Fruit fly (Drosophila melanogaster) whole organism: ENCODE measurements around the gene D1.

Source experiments
- CG8478 ChIP-seq: fragments of >200 bp; optimal IDR thresholded peaks from 2 replicates; lab custom pipeline; 2018; ENCODE audit warnings: inconsistent platforms
- Dll ChIP-seq: fragments of >200 bp; optimal IDR thresholded peaks from 2 replicates; lab custom pipeline; 2017
- EcR ChIP-seq, 2 experiments: fragments of >200 bp; optimal IDR thresholded peaks; 2 replicates each; lab custom pipeline; 2017; ENCODE audit warnings: missing biosample characterization in 2 of 2, missing genetic modification characterization in 2 of 2, missing genetic modification reagents in 2 of 2
- pan ChIP-seq: fragments of >200 bp; optimal IDR thresholded peaks from 2 replicates; lab custom pipeline; 2017
- psq ChIP-seq: fragments of >200 bp; optimal IDR thresholded peaks from 2 replicates; lab custom pipeline; 2017
- usp ChIP-seq: fragments of >200 bp; optimal IDR thresholded peaks from 2 replicates; lab custom pipeline; 2017; ENCODE audit warnings: missing biosample characterization, missing genetic modification characterization, mixed read lengths

The D1 gene

DNA sequence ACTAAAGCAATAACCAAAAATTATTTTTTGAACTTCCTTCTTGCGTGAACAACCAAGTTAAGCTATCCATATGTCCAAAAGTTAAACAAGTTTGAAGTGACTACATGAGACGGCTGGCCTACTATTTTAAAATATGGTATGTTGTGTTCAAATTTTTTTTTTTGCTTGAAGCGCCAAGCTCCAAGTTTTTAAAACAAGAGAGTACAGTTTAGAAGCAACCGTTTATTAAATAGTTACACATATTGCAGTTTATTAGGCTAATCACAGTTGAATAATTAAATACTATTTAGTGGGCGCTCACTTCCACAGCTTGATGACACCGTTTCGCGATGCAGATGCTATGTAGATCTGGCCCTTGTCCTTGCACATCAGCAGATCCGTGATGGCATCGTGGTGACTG is at the start of gene D1:
TSS of gene D1 (minus strand) at position 101 of the 400 bp plus-strand sequence.
- TF ChIP-seq pan (lab: Kevin White, UChicago): no peak

DNA sequence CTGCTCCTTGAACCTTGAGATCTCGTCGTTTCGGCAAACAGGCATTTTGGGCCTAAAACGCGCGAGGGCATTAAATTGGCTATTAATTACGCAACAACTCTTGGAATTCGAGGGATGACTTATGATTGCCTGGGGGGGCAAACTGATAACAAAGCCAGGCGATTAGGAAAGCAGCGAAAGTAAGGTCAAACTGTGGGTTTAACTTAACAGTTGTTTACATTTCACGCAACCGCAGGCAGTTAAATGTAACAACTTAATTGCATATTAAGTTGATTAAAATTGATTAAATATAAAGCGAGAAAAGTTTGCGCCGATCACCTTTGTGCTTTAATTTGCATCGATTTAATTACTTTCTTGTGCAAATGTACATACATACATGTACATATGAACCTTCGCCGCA is 47.3 kb upstream of the D1 start:
- no peak for TF ChIP-seq Dll (lab: Kevin White, UChicago)
- no peak for TF ChIP-seq pan (lab: Kevin White, UChicago)
- TF ChIP-seq psq (lab: Kevin White, UChicago): no peak
- no peak for TF ChIP-seq EcR (GFP tag; optimal IDR thresholded peaks at IDR 0.05; lab: Kevin White, UChicago)
- no peak for TF ChIP-seq CG8478 (lab: Kevin White, UChicago)
- no peak for TF ChIP-seq usp (GFP tag; lab: Kevin White, UChicago)

DNA sequence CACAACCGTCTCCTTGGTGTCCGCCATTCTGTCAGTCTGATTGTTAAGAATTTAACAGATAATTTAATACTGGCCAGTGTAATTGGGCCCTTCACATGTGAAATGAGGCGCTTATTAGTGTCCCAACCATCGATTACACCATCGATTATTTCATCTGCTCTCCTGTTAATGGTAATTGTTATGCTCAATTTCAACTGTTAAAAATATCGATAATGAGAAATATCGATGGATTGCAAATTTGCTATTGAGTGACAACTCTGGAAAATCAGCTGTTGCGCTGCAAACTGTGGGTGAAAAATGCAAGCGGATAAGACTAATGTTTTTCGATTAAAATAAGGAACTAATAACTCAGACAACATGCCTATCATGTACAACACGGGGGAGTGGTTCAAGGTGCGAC is 26.3 kb upstream of the D1 start, which contains the start of the genes TrpRS and Vps16A:
TSS of gene TrpRS (minus strand) at position 140 of the 400 bp plus-strand sequence.
TSS of gene Vps16A (plus strand) at position 255 of the 400 bp plus-strand sequence.
- TF ChIP-seq psq (lab: Kevin White, UChicago) (no peak), usp (GFP tag; lab: Kevin White, UChicago) (no peak), CG8478 (lab: Kevin White, UChicago) (no peak), Dll (lab: Kevin White, UChicago) (no peak)

DNA sequence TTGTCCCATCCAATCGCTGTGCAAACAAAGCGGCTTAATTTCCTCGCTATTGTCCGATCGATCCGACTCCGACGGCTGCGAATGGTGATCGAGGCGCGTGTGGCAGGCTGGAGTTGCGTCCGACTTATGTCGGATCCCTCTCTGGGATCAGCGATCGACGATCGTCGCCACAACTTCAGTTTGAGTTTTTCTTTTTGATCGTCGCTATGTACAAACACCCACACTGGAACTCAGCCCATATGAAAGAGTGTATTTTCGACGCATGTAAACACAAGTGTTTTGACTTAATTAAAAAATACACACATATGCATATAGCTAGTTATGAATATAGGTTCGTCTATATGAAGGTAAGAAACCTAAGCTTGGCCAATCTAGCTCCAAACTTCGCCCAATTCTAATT is 23.6 kb upstream of the D1 start, which contains the start of gene sage:
TSS of gene sage (minus strand) at position 101 of the 400 bp plus-strand sequence.
- TF ChIP-seq EcR (GFP tag; optimal IDR thresholded peaks at IDR 0.05; lab: Kevin White, UChicago) (no peak), CG8478 (lab: Kevin White, UChicago) (no peak), Dll (lab: Kevin White, UChicago) (no peak), psq (lab: Kevin White, UChicago) (no peak), usp (GFP tag; lab: Kevin White, UChicago) (no peak), pan (lab: Kevin White, UChicago) (no peak)

DNA sequence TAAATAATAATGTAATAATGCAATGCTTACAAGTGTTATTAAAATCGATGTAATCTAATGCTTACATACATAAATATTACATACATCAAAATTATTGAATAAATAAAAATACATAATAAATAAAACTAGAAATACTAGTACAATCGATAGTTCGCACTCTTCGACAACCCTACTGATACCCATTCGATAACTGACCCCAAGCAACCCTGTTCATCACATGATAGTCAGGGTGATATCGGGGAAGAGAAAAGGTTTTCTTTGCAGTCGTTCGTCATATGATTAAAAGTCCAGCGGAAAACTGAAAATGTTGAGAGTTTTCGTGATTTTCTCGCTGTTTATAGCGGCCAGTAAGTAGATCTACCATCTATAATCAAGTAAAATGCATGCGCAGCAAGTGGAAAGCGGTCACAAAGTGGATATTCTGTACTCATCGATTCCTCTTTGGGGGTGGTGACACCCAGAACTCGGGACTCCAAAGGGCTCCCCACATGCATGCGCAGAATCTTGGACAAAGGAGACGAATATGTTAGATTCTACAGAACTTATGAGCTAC is 20.0 kb upstream of the D1 start, which contains the start of gene ATP6AP2:
TSS of gene ATP6AP2 (plus strand) at position 218 of the 553 bp plus-strand sequence.
- TF ChIP-seq Dll (lab: Kevin White, UChicago): no peak
- TF ChIP-seq psq (lab: Kevin White, UChicago): no peak
- TF ChIP-seq EcR (GFP tag; optimal IDR thresholded peaks at IDR 0.05; lab: Kevin White, UChicago): no peak
- no peak for TF ChIP-seq CG8478 (lab: Kevin White, UChicago)
- no peak for TF ChIP-seq pan (lab: Kevin White, UChicago)
- no peak for TF ChIP-seq usp (GFP tag; lab: Kevin White, UChicago)

DNA sequence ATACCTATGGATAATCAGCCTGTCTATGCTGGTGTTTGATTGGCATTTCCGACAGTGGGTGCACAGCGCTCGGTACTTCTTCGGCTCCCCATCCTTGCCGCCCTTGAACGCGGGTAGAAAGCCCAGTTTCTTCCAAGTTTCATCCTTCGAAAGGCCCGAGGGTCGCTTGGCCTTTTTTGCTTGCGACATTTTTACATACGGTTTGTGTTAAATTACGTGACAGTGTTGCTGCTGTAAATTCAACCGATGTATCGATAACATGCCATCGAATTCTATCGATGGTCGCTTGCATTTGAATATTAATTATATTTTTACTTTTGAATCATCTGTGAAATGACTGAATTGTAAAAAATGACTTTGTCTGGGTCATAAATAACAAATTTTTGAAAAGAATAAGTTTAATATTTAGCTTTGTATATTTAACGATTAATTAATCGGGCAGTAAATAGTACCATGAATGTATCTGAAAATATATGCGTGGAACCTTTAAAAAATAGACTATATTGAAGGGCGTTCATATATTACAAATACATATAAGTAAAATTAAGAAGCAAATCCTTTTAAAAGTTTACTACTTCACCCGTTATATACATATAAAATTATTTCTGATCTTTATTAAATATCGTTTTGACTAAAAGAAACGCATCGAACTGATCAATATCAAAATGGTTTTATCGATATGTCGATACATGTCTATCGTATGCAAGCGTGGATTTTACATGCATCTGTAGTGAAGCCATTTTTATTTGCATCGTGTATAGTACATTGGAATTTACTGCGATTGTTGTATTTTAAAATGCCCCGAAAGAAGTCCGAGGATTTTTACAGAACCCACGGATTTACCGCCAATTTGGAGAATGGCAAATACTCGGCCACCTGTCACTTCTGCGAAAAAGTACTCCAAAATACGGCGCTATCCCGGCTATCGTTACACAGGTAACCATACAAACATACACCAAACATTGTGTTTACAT is 18.1 kb upstream of the D1 start, which contains the start of the genes Ibf2 and Ibf1:
TSS of gene Ibf2 (minus strand) at position 250 of the 974 bp plus-strand sequence.
TSS of gene Ibf1 (plus strand) at position 713 of the 974 bp plus-strand sequence.
- TF ChIP-seq CG8478 (lab: Kevin White, UChicago): no peak
- no peak for TF ChIP-seq Dll (lab: Kevin White, UChicago)
- no peak for TF ChIP-seq usp (GFP tag; lab: Kevin White, UChicago)
- no peak for TF ChIP-seq psq (lab: Kevin White, UChicago)
- TF ChIP-seq EcR (GFP tag; optimal IDR thresholded peaks at IDR 0.05; lab: Kevin White, UChicago): no peak
- no peak for TF ChIP-seq pan (lab: Kevin White, UChicago)

DNA sequence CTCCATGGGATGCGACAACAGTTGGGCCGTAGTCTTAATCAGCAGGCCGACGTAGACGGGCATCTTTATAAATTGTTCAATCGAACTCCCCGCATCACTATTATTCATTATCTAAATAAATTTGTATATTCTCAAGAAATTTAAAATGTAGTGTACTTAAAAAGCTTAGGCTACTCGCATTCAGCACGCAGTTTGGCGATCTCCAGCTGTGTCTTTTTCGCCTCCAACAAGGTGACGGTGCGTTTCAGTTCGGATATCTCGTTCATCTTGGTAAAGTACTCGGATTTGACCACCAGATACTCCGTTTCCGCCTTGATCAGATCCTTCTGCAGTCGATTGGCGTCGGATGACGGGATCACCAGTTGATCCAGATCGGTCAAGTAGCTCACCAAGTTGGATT is 17.2 kb upstream of the D1 start, which contains the start of gene CG16736:
TSS of gene CG16736 (minus strand) at position 101 of the 400 bp plus-strand sequence.
- no peak for TF ChIP-seq usp (GFP tag; lab: Kevin White, UChicago)
- TF ChIP-seq Dll (lab: Kevin White, UChicago): no peak
- no peak for TF ChIP-seq EcR (GFP tag; optimal IDR thresholded peaks at IDR 0.05; lab: Kevin White, UChicago)
- no peak for TF ChIP-seq CG8478 (lab: Kevin White, UChicago)
- no peak for TF ChIP-seq psq (lab: Kevin White, UChicago)
- no peak for TF ChIP-seq pan (lab: Kevin White, UChicago)

DNA sequence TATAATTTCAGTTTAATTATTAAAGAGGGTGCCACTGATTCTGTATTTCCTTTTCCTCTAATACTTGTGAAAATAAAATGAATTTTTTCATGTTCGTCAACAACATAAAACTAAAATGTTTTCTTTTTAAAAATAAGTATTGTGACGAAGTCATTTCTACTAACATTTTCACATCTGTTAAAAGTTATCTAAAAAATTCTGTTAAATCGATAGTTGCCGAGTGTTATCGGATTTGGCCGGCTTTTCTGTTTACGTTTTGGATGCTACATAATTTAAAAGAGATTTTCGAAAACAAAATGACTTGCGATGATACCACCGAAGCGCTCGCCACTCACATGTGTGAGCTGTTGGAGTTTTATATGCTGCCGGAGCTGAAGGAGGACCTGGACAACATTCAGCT is 14.3 kb upstream of the D1 start, which contains the start of gene CG16734:
TSS of gene CG16734 (plus strand) at position 255 of the 400 bp plus-strand sequence.
- no peak for TF ChIP-seq usp (GFP tag; lab: Kevin White, UChicago)
- TF ChIP-seq Dll (lab: Kevin White, UChicago): no peak
- TF ChIP-seq CG8478 (lab: Kevin White, UChicago): no peak
- no peak for TF ChIP-seq psq (lab: Kevin White, UChicago)
- no peak for TF ChIP-seq EcR (GFP tag; optimal IDR thresholded peaks at IDR 0.05; lab: Kevin White, UChicago)
- TF ChIP-seq pan (lab: Kevin White, UChicago): no peak

DNA sequence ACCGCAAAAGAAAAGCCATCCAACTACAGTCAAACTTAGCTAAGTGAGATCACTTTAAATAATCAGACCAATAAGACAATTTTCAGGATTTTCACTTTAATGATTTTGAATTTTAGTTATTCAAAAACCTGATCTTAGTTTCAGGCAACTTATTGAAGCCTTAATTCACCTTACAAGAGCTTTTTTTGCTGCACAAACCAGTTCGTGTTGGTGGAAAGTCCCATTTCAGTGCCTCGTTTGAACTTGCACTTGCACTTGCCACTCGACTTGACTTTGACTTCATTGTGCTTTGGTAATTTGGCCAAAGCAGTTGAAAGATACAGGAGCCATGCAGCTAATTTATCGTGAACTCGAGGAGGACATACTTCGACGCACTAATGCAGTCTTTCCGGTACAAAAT is 11.1 kb upstream of the D1 start, which contains the start of gene St2:
TSS of gene St2 (plus strand) at position 301 of the 400 bp plus-strand sequence.
- no peak for TF ChIP-seq EcR (GFP tag; optimal IDR thresholded peaks at IDR 0.05; lab: Kevin White, UChicago)
- no peak for TF ChIP-seq Dll (lab: Kevin White, UChicago)
- no peak for TF ChIP-seq pan (lab: Kevin White, UChicago)

DNA sequence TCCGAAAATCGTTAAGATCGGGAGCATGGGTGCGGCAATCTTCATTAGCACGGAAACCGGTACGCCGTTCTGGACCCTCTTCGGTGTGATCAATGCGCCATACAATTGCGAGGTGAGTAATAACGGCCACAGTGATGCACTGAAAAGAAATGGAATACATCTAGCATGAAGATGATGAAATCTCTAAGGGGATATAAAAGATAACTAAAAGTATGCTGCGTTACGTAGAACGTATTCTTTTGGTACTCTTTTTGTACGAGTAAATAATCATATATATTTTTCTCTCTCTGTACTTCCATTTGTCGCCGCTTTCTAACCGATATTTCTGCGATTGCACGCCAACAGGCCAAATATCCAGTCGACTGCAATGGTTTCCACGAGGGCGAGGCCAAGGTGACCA is 10.4 kb upstream of the D1 start:
- TF ChIP-seq psq (lab: Kevin White, UChicago) (no peak), pan (lab: Kevin White, UChicago) (no peak)

DNA sequence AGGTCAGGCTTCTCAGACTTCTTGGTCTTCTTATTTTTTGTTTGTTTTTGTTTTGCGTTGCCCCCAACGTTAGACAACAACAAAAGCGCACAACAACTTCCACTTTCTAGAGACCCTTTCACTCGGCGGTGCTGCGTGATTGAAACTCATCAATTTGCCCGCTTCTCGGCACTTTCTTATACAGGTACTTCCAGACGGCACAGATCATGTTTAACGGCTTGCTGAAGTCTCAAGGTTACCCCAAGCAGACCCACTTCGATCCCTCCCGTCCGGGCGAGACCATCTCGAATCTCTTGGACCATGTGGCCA is 9.2 kb upstream of the D1 start:
- TF ChIP-seq psq (lab: Kevin White, UChicago): no peak
- no peak for TF ChIP-seq pan (lab: Kevin White, UChicago)
- TF ChIP-seq CG8478 (lab: Kevin White, UChicago): no peak
- no peak for TF ChIP-seq Dll (lab: Kevin White, UChicago)
- no peak for TF ChIP-seq EcR (GFP tag; optimal IDR thresholded peaks at IDR 0.05; lab: Kevin White, UChicago)
- TF ChIP-seq usp (GFP tag; lab: Kevin White, UChicago): no peak
